Worm (Caenorhabditis elegans): Measurements from ENCODE around the gene H14N18.4.
A peak's percentile ranks its signal among the peaks of the same experiment; 100 is the strongest.

Gene H14N18.4

ce11 chrV:8948996-8949395 is 20.2 kb upstream of the H14N18.4 start:
- TF ChIP-seq athp-1 (tag; optimal IDR thresholded peaks at IDR 0.05) (no peak), dox-1 (GFP tag; IDR thresholded peaks at IDR 0.05) (peak; percentile 23; the same call in 1 of the 2 replicates), attf-6 (GFP tag; IDR thresholded peaks at IDR 0.05) (no peak), bed-2 (GFP tag; IDR thresholded peaks at IDR 0.05) (no peak), zim-3 (tag; optimal IDR thresholded peaks at IDR 0.05) (no peak), tbx-9 (tag; optimal IDR thresholded peaks at IDR 0.05; ENCODE audit: borderline replicate concordance) (no peak), sea-2 (GFP tag; IDR thresholded peaks at IDR 0.05) (no peak), lsy-27 (tag; optimal IDR thresholded peaks at IDR 0.05; ENCODE audit: borderline replicate concordance, insufficient read depth) (no peak), snpc-3.4 (tag; optimal IDR thresholded peaks at IDR 0.05) (no peak), ets-4 (GFP tag; optimal IDR thresholded peaks at IDR 0.05) (peak; percentile 25), mel-28 (tag; optimal IDR thresholded peaks at IDR 0.05; ENCODE audit: borderline replicate concordance) (no peak), C06A6.2 (GFP tag; conservative IDR thresholded peaks at IDR 0.05) (no peak), lin-35 (GFP tag; optimal IDR thresholded peaks at IDR 0.05) (no peak), fkh-3 (tag; optimal IDR thresholded peaks at IDR 0.05) (no peak), let-526 (GFP tag; IDR thresholded peaks at IDR 0.05) (no peak), let-607 (tag; optimal IDR thresholded peaks at IDR 0.05) (no peak), ztf-25 (GFP tag; IDR thresholded peaks at IDR 0.05) (no peak), F49E8.2 (tag; optimal IDR thresholded peaks at IDR 0.05; ENCODE audit: insufficient read depth) (no peak), rcor-1 (GFP tag; IDR thresholded peaks at IDR 0.05) (no peak), hmg-20 (GFP tag; IDR thresholded peaks at IDR 0.05) (no peak), aptf-2 (GFP tag; conservative IDR thresholded peaks at IDR 0.05) (no peak), nhr-80 (tag; optimal IDR thresholded peaks at IDR 0.05) (peak; percentile 76), ztf-22 (GFP tag; optimal IDR thresholded peaks at IDR 0.05) (no peak), repo-1 (tag; optimal IDR thresholded peaks at IDR 0.05) (no peak)

ce11 chrV:8948365-8948764 is 19.6 kb upstream of the H14N18.4 start:
- TF ChIP-seq nfyb-1 (GFP tag; IDR thresholded peaks at IDR 0.05) (no peak), mes-4 (tag; optimal IDR thresholded peaks at IDR 0.05) (no peak), sptf-2 (GFP tag; optimal IDR thresholded peaks at IDR 0.05) (no peak), nhr-80 (tag; optimal IDR thresholded peaks at IDR 0.05) (peak; percentile 0), nfya-1 (tag; optimal IDR thresholded peaks at IDR 0.05; ENCODE audit: borderline replicate concordance, insufficient read depth) (no peak), attf-6 (GFP tag; IDR thresholded peaks at IDR 0.05) (no peak), zim-3 (tag; optimal IDR thresholded peaks at IDR 0.05) (no peak), cebp-1 (GFP tag; IDR thresholded peaks at IDR 0.05) (no peak), cebp-1 (tag; optimal IDR thresholded peaks at IDR 0.05) (no peak)

- TF ChIP-seq akir-1 (GFP tag; optimal IDR thresholded peaks at IDR 0.05) = no peak
- TF ChIP-seq lsl-1 (GFP tag; optimal IDR thresholded peaks at IDR 0.05) = peak; percentile 40
- no peak for TF ChIP-seq Y95B8A.8 (GFP tag; IDR thresholded peaks at IDR 0.05)
Observed at ce11 chrV:8947499-8947898, 18.7 kb upstream of the H14N18.4 start, which contains the start of gene gck-1. Gene gck-1 (plus strand): TSS chrV:8947799.

- TF ChIP-seq pbrm-1 (GFP tag; IDR thresholded peaks at IDR 0.05) = no peak
- no peak for TF ChIP-seq F57C9.4 (tag; optimal IDR thresholded peaks at IDR 0.05)
- TF ChIP-seq nhr-179 (tag; optimal IDR thresholded peaks at IDR 0.05) = no peak
- no peak for TF ChIP-seq ceh-40 (GFP tag; IDR thresholded peaks at IDR 0.05)
- no peak for TF ChIP-seq die-1 (tag; optimal IDR thresholded peaks at IDR 0.05)
- no peak for TF ChIP-seq nhr-90 (tag; optimal IDR thresholded peaks at IDR 0.05)
- no peak for TF ChIP-seq rcor-1 (GFP tag; IDR thresholded peaks at IDR 0.05)
- no peak for TF ChIP-seq F49E8.2 (tag; optimal IDR thresholded peaks at IDR 0.05; ENCODE audit: insufficient read depth)
- no peak for TF ChIP-seq hsf-1 (GFP tag; IDR thresholded peaks at IDR 0.05)
- no peak for TF ChIP-seq D2030.7 (GFP tag; IDR thresholded peaks at IDR 0.05)
Observed at ce11 chrV:8946142-8946541, 17.4 kb upstream of the H14N18.4 start.
